Worm (Caenorhabditis elegans): ENCODE measurements around the gene W06G6.15.

The W06G6.15 gene

DNA sequence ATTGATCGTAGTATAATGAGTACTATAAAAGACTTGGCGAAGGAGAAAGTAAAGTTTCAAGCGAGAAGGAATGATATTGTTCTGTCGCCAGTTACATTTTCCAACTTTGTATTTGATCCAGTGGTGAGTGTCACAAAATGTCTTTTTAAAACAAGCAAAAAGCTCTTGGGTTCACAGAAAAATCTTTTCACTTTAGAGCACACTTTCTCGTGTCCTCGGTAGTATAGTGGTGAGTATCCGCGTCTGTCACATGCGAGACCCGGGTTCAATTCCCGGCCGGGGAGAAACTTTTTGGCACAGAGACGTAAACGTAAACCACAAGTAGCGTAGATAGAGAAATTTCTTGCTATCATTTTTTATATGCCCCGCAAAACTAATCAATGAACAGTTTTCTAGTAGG lies 14.0 kb upstream of the W06G6.15 start (continued):
- TF ChIP-seq ceh-28 (tag; optimal IDR thresholded peaks at IDR 0.05), result no peak
- TF ChIP-seq duxl-1 (tag; optimal IDR thresholded peaks at IDR 0.05; ENCODE audit: poor library complexity), result peak; percentile 74
- TF ChIP-seq mep-1 (tag; optimal IDR thresholded peaks at IDR 0.05), result no peak
- 0 out of 2 replicates have a peak, but pooled peaks have one; percentile 48 for TF ChIP-seq F44E2.7 (GFP tag; IDR thresholded peaks at IDR 0.05)
- no peak for TF ChIP-seq F49E8.2 (tag; optimal IDR thresholded peaks at IDR 0.05; ENCODE audit: borderline replicate concordance)
- TF ChIP-seq zfp-3 (GFP tag; conservative IDR thresholded peaks at IDR 0.05), result 0 out of 2 replicates have a peak, but pooled peaks have one; percentile 38
- TF ChIP-seq lin-29 (GFP tag; IDR thresholded peaks at IDR 0.05), result no peak
- no peak for TF ChIP-seq hif-1 (tag; optimal IDR thresholded peaks at IDR 0.05)
- TF ChIP-seq daf-8 (GFP tag; IDR thresholded peaks at IDR 0.05), result no peak
- no peak for TF ChIP-seq hmg-1.1 (GFP tag; IDR thresholded peaks at IDR 0.05)
- no peak for TF ChIP-seq daf-16 (GFP tag; optimal IDR thresholded peaks at IDR 0.05)
- peak; percentile 42 for TF ChIP-seq daf-16 (tag; optimal IDR thresholded peaks at IDR 0.05)
- no peak for TF ChIP-seq pqm-1 (tag; optimal IDR thresholded peaks at IDR 0.05)

DNA sequence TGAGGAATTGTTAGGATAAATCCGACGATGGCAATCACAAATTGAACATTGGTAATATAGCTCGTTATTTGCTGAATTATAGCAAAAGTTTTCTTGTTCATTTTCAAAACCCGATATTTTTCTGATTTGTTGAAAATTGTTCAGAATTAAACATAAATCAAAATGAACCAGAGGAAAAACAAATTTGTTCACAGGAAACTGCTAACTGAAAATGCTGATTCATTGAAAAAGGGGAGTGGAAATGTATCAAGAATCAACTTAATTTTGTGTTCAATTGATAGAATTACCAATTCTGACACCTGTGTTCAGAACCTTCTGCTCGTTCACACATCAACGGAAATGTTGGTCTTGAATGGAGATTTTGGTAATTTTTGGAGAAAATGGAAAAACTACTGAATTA lies 10.8 kb upstream of the W06G6.15 start, which contains the start of gene srw-77:
Gene srw-77 (minus strand): TSS at position 101 of the 400 bp plus-strand sequence.
- no peak for TF ChIP-seq egl-27 (tag; optimal IDR thresholded peaks at IDR 0.05)
- TF ChIP-seq dve-1 (tag; optimal IDR thresholded peaks at IDR 0.05; ENCODE audit: insufficient read depth), result no peak
- no peak for TF ChIP-seq lin-38 (GFP tag; IDR thresholded peaks at IDR 0.05)
- no peak for TF ChIP-seq gei-8 (GFP tag; optimal IDR thresholded peaks at IDR 0.05)
- no peak for TF ChIP-seq zfp-2 (tag; optimal IDR thresholded peaks at IDR 0.05)
- TF ChIP-seq spr-3 (GFP tag; optimal IDR thresholded peaks at IDR 0.05), result no peak
- TF ChIP-seq php-3 (GFP tag; IDR thresholded peaks at IDR 0.05), result no peak
- TF ChIP-seq nhr-77 (tag; optimal IDR thresholded peaks at IDR 0.05), result no peak
- TF ChIP-seq ces-1 (GFP tag; optimal IDR thresholded peaks at IDR 0.05), result no peak

DNA sequence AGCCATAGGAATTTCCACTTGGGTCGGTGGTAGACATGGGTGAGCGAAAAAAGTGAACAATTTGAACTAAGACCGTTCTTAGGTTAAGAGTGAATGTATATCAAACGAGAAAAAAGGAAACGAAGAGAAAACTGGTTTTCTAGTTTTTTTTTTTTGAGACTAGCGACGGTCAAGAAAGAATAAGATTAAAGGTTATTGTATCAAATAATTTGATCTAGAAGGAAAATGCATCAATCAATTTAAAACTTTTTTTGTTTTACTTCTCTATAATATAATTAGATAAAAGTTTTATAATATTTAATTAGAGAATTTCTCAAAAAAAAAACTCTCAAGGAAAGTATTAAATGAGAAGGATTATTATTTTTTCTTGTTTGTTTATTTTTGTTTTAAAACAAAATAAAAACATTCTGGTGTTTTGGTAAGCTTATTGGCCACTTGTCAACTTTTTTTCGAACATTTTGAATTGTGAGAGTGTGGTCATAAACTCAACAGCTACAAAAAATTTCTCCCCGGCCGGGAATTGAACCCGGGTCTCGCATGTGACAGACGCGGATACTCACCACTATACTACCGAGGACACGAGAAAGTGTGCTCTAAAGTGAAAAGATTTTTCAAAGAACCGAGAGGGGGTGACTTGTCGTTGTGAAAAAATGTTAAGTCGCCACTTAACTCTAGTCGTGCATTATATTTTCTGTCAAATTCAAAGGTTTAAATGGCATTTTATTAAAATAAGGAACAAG lies 9.0 kb upstream of the W06G6.15 start, which contains the start of gene W06G6.17:
Gene W06G6.17 (minus strand): TSS at position 51 of the 740 bp plus-strand sequence.
- TF ChIP-seq ces-1 (GFP tag; optimal IDR thresholded peaks at IDR 0.05) (no peak), ceh-62 (tag; optimal IDR thresholded peaks at IDR 0.05) (no peak), D1046.2 (GFP tag; IDR thresholded peaks at IDR 0.05) (no peak), mxl-3 (GFP tag; optimal IDR thresholded peaks at IDR 0.05) (no peak), attf-4 (tag; optimal IDR thresholded peaks at IDR 0.05) (no peak), lir-3 (tag; optimal IDR thresholded peaks at IDR 0.05) (no peak), arid-1 (GFP tag; conservative IDR thresholded peaks at IDR 0.05) (no peak), lin-1 (GFP tag; IDR thresholded peaks at IDR 0.05) (no peak), unc-130 (GFP tag; optimal IDR thresholded peaks at IDR 0.05) (no peak), ztf-11 (tag; optimal IDR thresholded peaks at IDR 0.05) (no peak), nhr-48 (tag; optimal IDR thresholded peaks at IDR 0.05) (no peak), Y48G9A.11 (GFP tag; IDR thresholded peaks at IDR 0.05) (0 out of 2 replicates have a peak, but pooled peaks have one; percentile 23), nhr-41 (GFP tag; IDR thresholded peaks at IDR 0.05) (no peak), dmd-6 (GFP tag; IDR thresholded peaks at IDR 0.05) (peak; percentile 28; the same call in 1 of the 2 replicates), lim-7 (GFP tag; IDR thresholded peaks at IDR 0.05) (0 out of 2 replicates have a peak, but pooled peaks have one; percentile 22), T20F7.1 (GFP tag; optimal IDR thresholded peaks at IDR 0.05) (no peak), gei-8 (GFP tag; optimal IDR thresholded peaks at IDR 0.05) (no peak), duxl-1 (tag; optimal IDR thresholded peaks at IDR 0.05; ENCODE audit: poor library complexity) (peak; percentile 53), egl-43 (GFP tag; IDR thresholded peaks at IDR 0.05) (peak; percentile 49; the same call in 1 of the 2 replicates), dmd-9 (GFP tag; IDR thresholded peaks at IDR 0.05) (no peak), rbr-2 (tag; optimal IDR thresholded peaks at IDR 0.05) (no peak), nhr-11 (tag; optimal IDR thresholded peaks at IDR 0.05) (no peak), snpc-1.2 (GFP tag; IDR thresholded peaks at IDR 0.05) (no peak), skn-1 (tag; optimal IDR thresholded peaks at IDR 0.05) (no peak), sdz-12 (GFP tag; optimal IDR thresholded peaks at IDR 0.05) (no peak), lin-38 (GFP tag; IDR thresholded peaks at IDR 0.05) (no peak), R02D3.7 (tag; optimal IDR thresholded peaks at IDR 0.05) (no peak), lin-39 (tag; optimal IDR thresholded peaks at IDR 0.05) (no peak), ceh-32 (tag; optimal IDR thresholded peaks at IDR 0.05; ENCODE audit: poor library complexity) (no peak)

Data from whole organism, L4 larva.